Fruit fly (Drosophila melanogaster): Measurements from ENCODE around the gene Art6.

Gene Art6

dm6 chr3R:13915646-13916045 lies 30.0 kb downstream of the Art6 start (continued):
- TF ChIP-seq CG12071 (GFP tag; optimal IDR thresholded peaks at IDR 0.05) (peak; percentile 42), zf30C (GFP tag; optimal IDR thresholded peaks at IDR 0.05) (no peak), esg (GFP tag; conservative IDR thresholded peaks at IDR 0.05) (peak; percentile 39; the same call in 1 of the 2 replicates), cg (GFP tag; optimal IDR thresholded peaks at IDR 0.05) (no peak), dmrt99B (tag; optimal IDR thresholded peaks at IDR 0.05) (peak; percentile 71), bcd (GFP tag; optimal IDR thresholded peaks at IDR 0.05) (peak; percentile 68), pum (GFP tag; optimal IDR thresholded peaks at IDR 0.05) (peak; percentile 59), dpn (GFP tag; optimal IDR thresholded peaks at IDR 0.05) (peak; percentile 31 to 78), CG31365 (tag; optimal IDR thresholded peaks at IDR 0.05) (no peak), emc (GFP tag; optimal IDR thresholded peaks at IDR 0.05) (no peak), CG13775 (GFP tag; optimal IDR thresholded peaks at IDR 0.05) (peak; percentile 62), HHEX (GFP tag; optimal IDR thresholded peaks at IDR 0.05) (peak; percentile 73), Fer3 (tag; optimal IDR thresholded peaks at IDR 0.05) (peak; percentile 36), CG7839 (tag; optimal IDR thresholded peaks at IDR 0.05) (peak; percentile 78), CG7963 (GFP tag; IDR thresholded peaks at IDR 0.05; ENCODE audit: partially characterized antibody) (no peak), Hmx (GFP tag; optimal IDR thresholded peaks at IDR 0.05) (no peak), pita (GFP tag; optimal IDR thresholded peaks at IDR 0.05) (no peak), odd (GFP tag; optimal IDR thresholded peaks at IDR 0.05) (peak; percentile 27), Ada2b (GFP tag; IDR thresholded peaks at IDR 0.05) (peak; percentile 75), Dfd (GFP tag; optimal IDR thresholded peaks at IDR 0.05) (no peak), croc (GFP tag; conservative IDR thresholded peaks at IDR 0.05) (peak; percentile 62; the same call in 2 of the 3 replicates), Hand (GFP tag; optimal IDR thresholded peaks at IDR 0.05) (no peak), Oaz (GFP tag; IDR thresholded peaks at IDR 0.05) (peak; percentile 33; the same call in 1 of the 2 replicates), Nf-YB (GFP tag; optimal IDR thresholded peaks at IDR 0.05) (peak; percentile 51), CG4707 (GFP tag; optimal IDR thresholded peaks at IDR 0.05) (peak; percentile 12), sima (GFP tag; optimal IDR thresholded peaks at IDR 0.05) (no peak), CG17385 (GFP tag; optimal IDR thresholded peaks at IDR 0.05) (peak; percentile 52), Mes4 (GFP tag; optimal IDR thresholded peaks at IDR 0.05) (peak; percentile 0), Doc3 (GFP tag; IDR thresholded peaks at IDR 0.05; ENCODE audit: partially characterized antibody) (no peak), ash1 (GFP tag; optimal IDR thresholded peaks at IDR 0.05) (no peak), Vsx1 (GFP tag; optimal IDR thresholded peaks at IDR 0.05) (no peak), pros (GFP tag; optimal IDR thresholded peaks at IDR 0.05) (no peak), fd102C (GFP tag; optimal IDR thresholded peaks at IDR 0.05) (peak; percentile 46), CG16813 (GFP tag; IDR thresholded peaks at IDR 0.05; ENCODE audit: partially characterized antibody) (no peak), Sin3A (optimal IDR thresholded peaks at IDR 0.05) (no peak), CG11085 (GFP tag; IDR thresholded peaks at IDR 0.05) (0 out of 2 replicates have a peak, but pooled peaks have one; percentile 17), CkIIα-i1 (GFP tag; IDR thresholded peaks at IDR 0.05) (no peak), CG6813 (GFP tag; optimal IDR thresholded peaks at IDR 0.05) (peak; percentile 49), CG1832 (GFP tag; optimal IDR thresholded peaks at IDR 0.05) (no peak), Rfx (GFP tag; IDR thresholded peaks at IDR 0.05) (peak; percentile 90), CG4282 (GFP tag; optimal IDR thresholded peaks at IDR 0.05) (no peak), CG2116 (GFP tag; optimal IDR thresholded peaks at IDR 0.05) (no peak), C15 (GFP tag; IDR thresholded peaks at IDR 0.05) (0 out of 3 replicates have a peak, but pooled peaks have one; percentile 52), chn (GFP tag; optimal IDR thresholded peaks at IDR 0.05) (peak; percentile 58), crc (GFP tag; optimal IDR thresholded peaks at IDR 0.05) (no peak), trh (GFP tag; optimal IDR thresholded peaks at IDR 0.05) (peak; percentile 29), br (optimal IDR thresholded peaks at IDR 0.05) (no peak), CG9727 (GFP tag; optimal IDR thresholded peaks at IDR 0.05) (peak; percentile 74), D19A (tag; optimal IDR thresholded peaks at IDR 0.05) (peak; percentile 66), CG6272 (GFP tag; IDR thresholded peaks at IDR 0.05) (peak; percentile 60), bsh (GFP tag; optimal IDR thresholded peaks at IDR 0.05) (peak; percentile 23 to 85)
